Fruit fly (Drosophila melanogaster) S2 (cell line): ENCODE measurements around the gene JMJD5.

ENCODE experiments used
- CG8478 ChIP-seq: fragments of >200 bp; optimal IDR thresholded peaks from 2 replicates; lab custom pipeline; 2018
- CTCF ChIP-seq, 2 experiments: fragments of >200 bp; optimal IDR thresholded peaks; 2 replicates each; lab custom pipeline; 2018

DNA sequence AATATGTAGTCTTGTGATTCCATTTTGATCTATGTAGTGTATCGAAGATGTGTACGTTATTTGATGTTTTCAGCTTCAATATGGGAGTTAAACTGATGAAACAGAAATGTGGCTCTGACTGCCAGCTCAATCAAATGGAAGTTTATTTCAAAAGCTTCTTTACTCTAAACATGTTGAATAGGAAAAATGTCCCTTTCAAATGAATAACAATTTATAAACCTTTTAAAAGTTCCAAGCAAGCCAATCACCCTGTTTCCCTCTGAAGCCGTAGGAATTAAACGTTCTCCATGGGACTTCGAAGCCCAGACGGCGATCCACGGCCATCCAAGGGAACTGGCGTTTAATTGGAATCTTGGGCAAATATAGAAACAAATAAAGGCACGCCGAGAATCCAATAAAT, 37.2 kb downstream of the JMJD5 start, which contains the start of gene CG13898:
- TF ChIP-seq CTCF (optimal IDR thresholded peaks at IDR 0.05; lab: Kevin White, UChicago): no peak
- no peak for TF ChIP-seq CG8478 (lab: Kevin White, UChicago)
